Worm (Caenorhabditis elegans) whole organism, early embryonic: Measurements from ENCODE around the gene Y102A11A.2.

Experiments used
- B0310.2 ChIP-seq: sonication (generic microtip); optimal IDR thresholded peaks from 2 replicates; lab custom pipeline; 2016; ENCODE audit warnings: mild to moderate bottlenecking, missing genetic modification characterization, missing compliant biosample characterization
- aly-1 ChIP-seq: sonication (generic microtip); optimal IDR thresholded peaks from 2 replicates; lab custom pipeline; 2016; ENCODE audit warnings: missing genetic modification characterization, missing compliant biosample characterization
- ama-1 ChIP-seq: fragments of 150-350 bp; optimal IDR thresholded peaks from 2 replicates; lab custom pipeline; 2014
- ceh-13 ChIP-seq: fragments of 200-800 bp; sonication (Bioruptor generic); optimal IDR thresholded peaks from 2 replicates; lab custom pipeline; 2018; ENCODE audit warnings: mild to moderate bottlenecking, missing genetic modification characterization, missing compliant biosample characterization
- ets-7 ChIP-seq: sonication (generic microtip); optimal IDR thresholded peaks from 2 replicates; lab custom pipeline; 2016; ENCODE audit warnings: missing genotype, missing genetic modification characterization, missing compliant biosample characterization
- flt-1 ChIP-seq: fragments of 200-800 bp; sonication (Bioruptor generic); IDR thresholded peaks from 2 replicates; pipeline ENCODE4 v1.3.6; 2022; ENCODE audit warnings: missing genetic modification characterization, missing compliant biosample characterization
- hmg-4 ChIP-seq: fragments of 200-800 bp; sonication (Bioruptor generic); optimal IDR thresholded peaks from 2 replicates; lab custom pipeline; 2018; ENCODE audit warnings: mild to moderate bottlenecking, missing genetic modification characterization, missing compliant biosample characterization
- pes-1 ChIP-seq: fragments of 200-800 bp; sonication (Bioruptor generic); IDR thresholded peaks from 2 replicates; pipeline ENCODE4 v1.3.6; 2022; ENCODE audit warnings: missing genetic modification reagents, missing genetic modification characterization, missing compliant biosample characterization
- scrt-1 ChIP-seq: fragments of 200-800 bp; sonication (Bioruptor generic); IDR thresholded peaks from 2 replicates; pipeline ENCODE4 v1.3.6; 2022; ENCODE audit warnings: missing genetic modification characterization, missing compliant biosample characterization
- sea-1 ChIP-seq: fragments of 200-800 bp; sonication (Bioruptor generic); conservative IDR thresholded peaks from 2 replicates; pipeline ENCODE4 v1.3.6; 2022; ENCODE audit warnings: missing genetic modification characterization, missing compliant biosample characterization
- tbx-11 ChIP-seq: fragments of 200-800 bp; sonication (Bioruptor generic); IDR thresholded peaks from 2 replicates; pipeline ENCODE4 v1.3.6; 2022; ENCODE audit warnings: missing genetic modification characterization, missing compliant biosample characterization
- tbx-37 ChIP-seq: fragments of 200-800 bp; sonication (Bioruptor generic); conservative IDR thresholded peaks from 2 replicates; pipeline ENCODE4 v1.3.6; 2022; ENCODE audit warnings: missing genetic modification reagents, missing genetic modification characterization, missing compliant biosample characterization
- tra-4 ChIP-seq: sonication (generic microtip); optimal IDR thresholded peaks from 2 replicates; lab custom pipeline; 2017; ENCODE audit warnings: missing genetic modification characterization, missing compliant biosample characterization

The Y102A11A.2 gene

ce11 chrX:2078822-2079221 is 52.4 kb downstream of the Y102A11A.2 start:
- TF ChIP-seq B0310.2 (tag; lab: Kevin White, UChicago) (no peak), pes-1 (GFP tag; lab: Robert Waterston, UW) (no peak), sea-1 (no peak)

- TF ChIP-seq hmg-4 (GFP tag; lab: Kevin White, UChicago): no peak
- TF ChIP-seq flt-1 (GFP tag; lab: Robert Waterston, UW): no peak
- TF ChIP-seq ceh-13 (GFP tag; lab: Kevin White, UChicago): no peak
- TF ChIP-seq scrt-1 (GFP tag; lab: Robert Waterston, UW): no peak
- TF ChIP-seq tra-4 (tag; lab: Kevin White, UChicago): no peak
- TF ChIP-seq ets-7: no peak
- TF ChIP-seq tbx-11 (GFP tag; lab: Robert Waterston, UW): no peak
- no peak for TF ChIP-seq tbx-37 (GFP tag; lab: Robert Waterston, UW)
- TF ChIP-seq aly-1 (tag; lab: Kevin White, UChicago): no peak
- no peak for TF ChIP-seq ama-1
Observed at ce11 chrX:2079536-2079935, 53.1 kb downstream of the Y102A11A.2 start, which contains the start of gene F49H12.4. Gene F49H12.4 (plus strand): TSS chrX:2079836.
